Fruit fly (Drosophila melanogaster) whole organism, wandering third instar larva: ENCODE measurements around the gene CG4230.

ENCODE experiments used
- Abd-B ChIP-seq: fragments of >200 bp; optimal IDR thresholded peaks from 2 replicates; lab custom pipeline; 2017; ENCODE audit warnings: missing biosample characterization, missing genetic modification characterization
- CG32264 ChIP-seq: fragments of 200-800 bp; sonication (Bioruptor generic); optimal IDR thresholded peaks from 2 replicates; lab custom pipeline; 2016; ENCODE audit warnings: missing biosample characterization, missing genetic modification characterization
- CG9705 ChIP-seq: fragments of 200-800 bp; sonication (Bioruptor generic); optimal IDR thresholded peaks from 2 replicates; lab custom pipeline; 2018; ENCODE audit warnings: missing biosample characterization, mild to moderate bottlenecking, missing genetic modification characterization
- CrebA ChIP-seq: fragments of 200-800 bp; sonication (Bioruptor generic); optimal IDR thresholded peaks from 2 replicates; lab custom pipeline; 2016; ENCODE audit warnings: missing biosample characterization, mild to moderate bottlenecking, missing genetic modification characterization, borderline replicate concordance
- Dfd ChIP-seq: fragments of >200 bp; optimal IDR thresholded peaks from 2 replicates; lab custom pipeline; 2017; ENCODE audit warnings: missing biosample characterization, missing genetic modification characterization
- Dif ChIP-seq: fragments of 200-275, 200-300 bp; sonication (Bioruptor generic); optimal IDR thresholded peaks from 2 replicates; lab custom pipeline; 2018; ENCODE audit warnings: missing biosample characterization, missing genetic modification characterization; ENCODE audit not compliant: partially characterized antibody
- GATAd ChIP-seq: sonication (Bioruptor generic); optimal IDR thresholded peaks from 2 replicates; lab custom pipeline; 2016; ENCODE audit warnings: missing biosample characterization, missing genetic modification characterization
- HLH106 ChIP-seq: fragments of 200-800 bp; optimal IDR thresholded peaks from 3 replicates; lab custom pipeline; 2019; ENCODE audit warnings: missing biosample characterization, mild to moderate bottlenecking, missing genetic modification characterization, moderate library complexity
- Hnf4 ChIP-seq: fragments of 200-800 bp; sonication (Bioruptor generic); optimal IDR thresholded peaks from 2 replicates; lab custom pipeline; 2016; ENCODE audit warnings: missing biosample characterization, mild to moderate bottlenecking, missing genetic modification characterization
- Hr78 ChIP-seq: fragments of >200 bp; optimal IDR thresholded peaks from 2 replicates; lab custom pipeline; 2017; ENCODE audit warnings: missing biosample characterization, missing genetic modification characterization
- Hr83 ChIP-seq: fragments of 200-300 bp; sonication (Bioruptor generic); optimal IDR thresholded peaks from 2 replicates; lab custom pipeline; 2016; ENCODE audit warnings: missing biosample characterization, mild to moderate bottlenecking, missing genetic modification characterization, moderate library complexity; ENCODE audit not compliant: poor library complexity, severe bottlenecking
- Jra ChIP-seq: sonication (Bioruptor generic); optimal IDR thresholded peaks from 2 replicates; lab custom pipeline; 2016; ENCODE audit warnings: missing biosample characterization, missing genetic modification characterization
- Mio ChIP-seq: sonication (Bioruptor generic); optimal IDR thresholded peaks from 2 replicates; lab custom pipeline; 2016; ENCODE audit warnings: missing biosample characterization, missing genetic modification characterization
- Myc ChIP-seq: fragments of >200 bp; optimal IDR thresholded peaks from 2 replicates; lab custom pipeline; 2017
- N ChIP-seq: fragments of >200 bp; optimal IDR thresholded peaks from 2 replicates; lab custom pipeline; 2018; ENCODE audit warnings: missing biosample characterization, missing external identifiers, missing genetic modification characterization
- OdsH ChIP-seq: fragments of 200-800 bp; sonication (Bioruptor generic); optimal IDR thresholded peaks from 2 replicates; lab custom pipeline; 2016; ENCODE audit warnings: missing biosample characterization, mild to moderate bottlenecking, missing genetic modification characterization
- Rel ChIP-seq, 2 experiments: fragments of 200-800 bp; sonication (Bioruptor generic) in 1 of 2; optimal IDR thresholded peaks; 2 replicates in 1 of 2; 3 replicates in 1 of 2; lab custom pipeline; 2016 to 2019; ENCODE audit warnings: mild to moderate bottlenecking in 2 of 2, missing biosample characterization in 2 of 2, missing genetic modification characterization in 2 of 2, moderate library complexity in 1 of 2
- Sp1 ChIP-seq: fragments of 200-800 bp; sonication (Bioruptor generic); optimal IDR thresholded peaks from 3 replicates; lab custom pipeline; 2019; ENCODE audit warnings: missing biosample characterization, mild to moderate bottlenecking, missing genetic modification characterization, moderate library complexity
- Vsx2 ChIP-seq: fragments of 200-300, 225-300 bp; sonication (Bioruptor generic); optimal IDR thresholded peaks from 2 replicates; lab custom pipeline; 2018; ENCODE audit warnings: missing biosample characterization, missing genetic modification characterization; ENCODE audit not compliant: partially characterized antibody
- br ChIP-seq: fragments of 200-800 bp; sonication (Bioruptor generic); optimal IDR thresholded peaks from 2 replicates; lab custom pipeline; 2016; ENCODE audit warnings: missing biosample characterization, missing genetic modification characterization
- brk ChIP-seq: fragments of 200-800 bp; sonication (Bioruptor generic); optimal IDR thresholded peaks from 2 replicates; lab custom pipeline; 2016; ENCODE audit warnings: missing biosample characterization, mild to moderate bottlenecking, missing genetic modification characterization
- dl ChIP-seq, 2 experiments: fragments of 175-275, 200-275 bp in 1 of 2; fragments of 200-275 bp in 1 of 2; sonication (Bioruptor generic); optimal IDR thresholded peaks; lab custom pipeline; 2018; ENCODE audit warnings: mild to moderate bottlenecking in 2 of 2, missing biosample characterization in 2 of 2, missing genetic modification characterization in 2 of 2, moderate library complexity in 2 of 2; ENCODE audit not compliant: partially characterized antibody in 2 of 2, insufficient read depth in 1 of 2
- dmrt93B ChIP-seq: fragments of 200-800 bp; sonication (Bioruptor generic); optimal IDR thresholded peaks from 2 replicates; lab custom pipeline; 2018; ENCODE audit warnings: missing biosample characterization, mild to moderate bottlenecking, missing genetic modification characterization
- dsf ChIP-seq: sonication (Bioruptor generic); optimal IDR thresholded peaks from 2 replicates; lab custom pipeline; 2016; ENCODE audit warnings: missing biosample characterization, missing genetic modification characterization, borderline replicate concordance
- ey ChIP-seq: fragments of 200-800 bp; sonication (Bioruptor generic); optimal IDR thresholded peaks from 2 replicates; lab custom pipeline; 2016; ENCODE audit warnings: missing biosample characterization, missing genetic modification characterization
- foxo ChIP-seq, 2 experiments: fragments of 200-800 bp; sonication (Bioruptor generic); optimal IDR thresholded peaks; 2 replicates in 1 of 2; 3 replicates in 1 of 2; lab custom pipeline; 2016 to 2017; ENCODE audit warnings: missing biosample characterization in 2 of 2, missing genetic modification characterization in 2 of 2
- fru ChIP-seq: fragments of 200-800 bp; sonication (Bioruptor generic); optimal IDR thresholded peaks from 3 replicates; lab custom pipeline; 2016; ENCODE audit warnings: missing biosample characterization, mild to moderate bottlenecking, missing genetic modification characterization
- h ChIP-seq: fragments of 200-800 bp; sonication (Bioruptor generic); optimal IDR thresholded peaks from 3 replicates; lab custom pipeline; 2016; ENCODE audit warnings: missing biosample characterization, mild to moderate bottlenecking, missing genetic modification characterization
- jim ChIP-seq: fragments of 175-275, 200-325 bp; sonication (Bioruptor generic); optimal IDR thresholded peaks from 2 replicates; lab custom pipeline; 2016; ENCODE audit warnings: missing biosample characterization, mild to moderate bottlenecking, missing genetic modification characterization
- lola ChIP-seq: fragments of >200 bp; optimal IDR thresholded peaks from 2 replicates; lab custom pipeline; 2017; ENCODE audit warnings: missing biosample characterization, missing genetic modification characterization
- pan ChIP-seq: fragments of >200 bp; optimal IDR thresholded peaks from 2 replicates; lab custom pipeline; 2017
- psq ChIP-seq: fragments of 200-800 bp; sonication (Bioruptor generic); optimal IDR thresholded peaks from 3 replicates; lab custom pipeline; 2017; ENCODE audit warnings: missing biosample characterization, mild to moderate bottlenecking, missing genetic modification characterization, moderate library complexity
- rgr ChIP-seq: fragments of 200-800 bp; sonication (Bioruptor generic); optimal IDR thresholded peaks from 3 replicates; lab custom pipeline; 2016; ENCODE audit warnings: missing biosample characterization, mild to moderate bottlenecking, missing genetic modification characterization
- sage ChIP-seq: fragments of 200-800 bp; sonication (Bioruptor generic); optimal IDR thresholded peaks from 2 replicates; lab custom pipeline; 2016; ENCODE audit warnings: missing biosample characterization, mild to moderate bottlenecking, missing genetic modification characterization
- sv ChIP-seq: fragments of 200-800 bp; sonication (Bioruptor generic); optimal IDR thresholded peaks from 3 replicates; lab custom pipeline; 2016; ENCODE audit warnings: missing biosample characterization, missing genetic modification characterization
- tai ChIP-seq: sonication (Bioruptor generic); optimal IDR thresholded peaks from 2 replicates; lab custom pipeline; 2016; ENCODE audit warnings: missing biosample characterization, missing genetic modification characterization
- usp ChIP-seq: fragments of >200 bp; optimal IDR thresholded peaks from 2 replicates; lab custom pipeline; 2017; ENCODE audit warnings: missing biosample characterization, missing genetic modification characterization
- woc ChIP-seq: sonication (Bioruptor generic); optimal IDR thresholded peaks from 2 replicates; lab custom pipeline; 2016; ENCODE audit warnings: missing biosample characterization, mild to moderate bottlenecking, missing genetic modification characterization

CG4230 gene

DNA sequence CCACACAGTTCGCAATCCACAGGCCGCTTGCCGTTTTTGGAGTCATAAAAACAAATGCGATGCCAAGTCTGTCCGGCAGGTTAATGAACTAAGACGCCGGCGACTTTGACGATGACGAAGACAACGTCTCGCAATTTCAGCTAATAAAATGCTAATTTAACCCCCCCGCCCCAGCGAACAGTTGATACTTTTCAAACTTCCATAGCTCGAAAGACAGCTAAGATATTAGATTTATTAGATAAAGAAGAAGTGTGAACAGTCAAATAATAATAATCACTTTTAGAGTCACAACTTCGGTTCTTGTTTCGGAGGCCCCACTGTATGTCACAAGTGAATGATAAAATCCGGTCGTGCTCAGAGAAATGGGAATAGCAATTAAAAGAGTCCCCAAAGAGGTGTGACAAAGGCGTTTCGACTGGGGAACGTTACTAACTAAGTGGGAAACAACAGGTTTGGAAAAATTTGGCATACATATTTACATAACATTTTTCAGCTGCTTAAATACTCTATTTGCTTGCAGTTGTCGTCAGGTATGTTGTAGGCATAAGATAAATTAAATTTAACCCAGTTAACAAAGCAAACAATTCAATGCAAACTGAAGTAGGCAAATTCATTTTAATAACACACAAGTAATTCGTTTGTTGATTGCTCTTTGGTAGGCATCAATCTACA lies 11.3 kb upstream of the CG4230 start:
- TF ChIP-seq HLH106 (tag; lab: Kevin White, UChicago) (peak; percentile 52), Hnf4 (peak; percentile 44), lola (GFP tag; lab: Kevin White, UChicago) (no peak), dsf (GFP tag; lab: Kevin White, UChicago) (peak; percentile 5), Jra (GFP tag; lab: Kevin White, UChicago) (peak; percentile 48), GATAd (GFP tag; lab: Kevin White, UChicago) (peak; percentile 6), brk (GFP tag; lab: Kevin White, UChicago) (no peak), dmrt93B (GFP tag; lab: Kevin White, UChicago) (no peak), jim (GFP tag; lab: Kevin White, UChicago) (no peak), h (GFP tag; lab: Kevin White, UChicago) (peak; percentile 51), tai (GFP tag; lab: Kevin White, UChicago) (peak; percentile 57), dl (GFP tag; optimal IDR thresholded peaks at IDR 0.05; lab: Kevin White, UChicago; ENCODE audit: insufficient read depth in 1 of 2, partially characterized antibody in 2 of 2) (no peak), fru (GFP tag; lab: Kevin White, UChicago) (peak; percentile 71), Myc (lab: Kevin White, UChicago) (no peak), Abd-B (GFP tag; lab: Kevin White, UChicago) (no peak), pan (lab: Kevin White, UChicago) (no peak), Vsx2 (GFP tag; lab: Kevin White, UChicago) (no peak), OdsH (GFP tag; lab: Kevin White, UChicago) (peak; percentile 63), rgr (GFP tag; lab: Kevin White, UChicago) (peak; percentile 25), psq (GFP tag; lab: Kevin White, UChicago) (peak; percentile 28), Hr78 (no peak), ey (peak; percentile 78), woc (GFP tag; lab: Kevin White, UChicago) (peak; percentile 16), N (GFP tag; lab: Kevin White, UChicago) (no peak), foxo (GFP tag; optimal IDR thresholded peaks at IDR 0.05; lab: Kevin White, UChicago) (peak in 1 of 2 experiments; percentile 56), Hr83 (GFP tag; lab: Kevin White, UChicago) (no peak), Mio (GFP tag; lab: Kevin White, UChicago) (no peak), CrebA (GFP tag; lab: Kevin White, UChicago) (no peak), Dif (GFP tag; lab: Kevin White, UChicago) (no peak), br (GFP tag; lab: Kevin White, UChicago) (peak; percentile 64), Sp1 (GFP tag; lab: Kevin White, UChicago) (peak; percentile 30), Dfd (GFP tag; lab: Kevin White, UChicago) (no peak)

DNA sequence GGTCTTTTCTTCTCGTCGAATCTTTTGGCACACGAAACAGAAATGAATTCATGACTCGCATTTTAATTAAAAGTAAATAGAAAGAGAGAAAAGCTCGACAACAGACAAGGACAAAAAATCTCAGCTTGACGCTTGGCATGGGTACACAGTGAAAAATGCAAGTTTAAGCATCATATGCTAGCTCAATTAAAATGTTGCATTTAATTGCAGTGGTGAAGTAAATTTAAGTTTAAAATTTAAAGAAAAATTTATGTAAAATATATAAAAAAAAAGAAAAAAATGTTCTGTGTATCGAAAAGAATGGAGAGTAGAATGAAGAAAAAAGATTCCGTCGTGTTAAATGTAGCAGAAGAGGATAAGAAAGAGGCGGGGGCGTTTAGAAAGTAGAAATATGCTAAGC lies 10.5 kb upstream of the CG4230 start:
- no peak for TF ChIP-seq Hr83 (GFP tag; lab: Kevin White, UChicago)
- TF ChIP-seq CrebA (GFP tag; lab: Kevin White, UChicago) = no peak
- peak; percentile 10 for TF ChIP-seq Sp1 (GFP tag; lab: Kevin White, UChicago)
- TF ChIP-seq GATAd (GFP tag; lab: Kevin White, UChicago) = no peak
- no peak for TF ChIP-seq sage (GFP tag; lab: Kevin White, UChicago)
- TF ChIP-seq psq (GFP tag; lab: Kevin White, UChicago) = peak; percentile 42
- peak; percentile 25 for TF ChIP-seq HLH106 (tag; lab: Kevin White, UChicago)
- TF ChIP-seq tai (GFP tag; lab: Kevin White, UChicago) = no peak
- no peak for TF ChIP-seq Vsx2 (GFP tag; lab: Kevin White, UChicago)
- TF ChIP-seq CG9705 (GFP tag; lab: Kevin White, UChicago) = no peak
- no peak for TF ChIP-seq CG32264
- no peak for TF ChIP-seq jim (GFP tag; lab: Kevin White, UChicago)
- TF ChIP-seq dmrt93B (GFP tag; lab: Kevin White, UChicago) = no peak
- no peak for TF ChIP-seq Hr78
- TF ChIP-seq OdsH (GFP tag; lab: Kevin White, UChicago) = no peak
- TF ChIP-seq ey = no peak
- TF ChIP-seq woc (GFP tag; lab: Kevin White, UChicago) = no peak
- no peak for TF ChIP-seq br (GFP tag; lab: Kevin White, UChicago)
- TF ChIP-seq dsf (GFP tag; lab: Kevin White, UChicago) = no peak
- TF ChIP-seq dl (GFP tag; optimal IDR thresholded peaks at IDR 0.05; lab: Kevin White, UChicago; ENCODE audit: insufficient read depth in 1 of 2, partially characterized antibody in 2 of 2) = no peak
- TF ChIP-seq lola (GFP tag; lab: Kevin White, UChicago) = no peak
- no peak for TF ChIP-seq N (GFP tag; lab: Kevin White, UChicago)
- peak; percentile 39 for TF ChIP-seq Hnf4
- TF ChIP-seq Myc (lab: Kevin White, UChicago) = no peak
- TF ChIP-seq sv (GFP tag; lab: Kevin White, UChicago) = no peak
- TF ChIP-seq Mio (GFP tag; lab: Kevin White, UChicago) = no peak
- peak; percentile 32 for TF ChIP-seq rgr (GFP tag; lab: Kevin White, UChicago)
- TF ChIP-seq usp (GFP tag; lab: Kevin White, UChicago) = no peak
- TF ChIP-seq Abd-B (GFP tag; lab: Kevin White, UChicago) = no peak
- TF ChIP-seq Dif (GFP tag; lab: Kevin White, UChicago) = no peak
- no peak for TF ChIP-seq brk (GFP tag; lab: Kevin White, UChicago)
- no peak for TF ChIP-seq Jra (GFP tag; lab: Kevin White, UChicago)
- TF ChIP-seq Rel (GFP tag; optimal IDR thresholded peaks at IDR 0.05; lab: Kevin White, UChicago) = no peak
- no peak for TF ChIP-seq Rel (tag; optimal IDR thresholded peaks at IDR 0.05; lab: Kevin White, UChicago)
- no peak for TF ChIP-seq Dfd (GFP tag; lab: Kevin White, UChicago)
- TF ChIP-seq fru (GFP tag; lab: Kevin White, UChicago) = peak; percentile 29
- TF ChIP-seq pan (lab: Kevin White, UChicago) = no peak
- TF ChIP-seq foxo (GFP tag; optimal IDR thresholded peaks at IDR 0.05; lab: Kevin White, UChicago) = peak in 1 of 2 experiments; percentile 44
- peak; percentile 35 for TF ChIP-seq h (GFP tag; lab: Kevin White, UChicago)
